Fruit fly (Drosophila melanogaster): Measurements from ENCODE around the gene Zmynd8.

DNA sequence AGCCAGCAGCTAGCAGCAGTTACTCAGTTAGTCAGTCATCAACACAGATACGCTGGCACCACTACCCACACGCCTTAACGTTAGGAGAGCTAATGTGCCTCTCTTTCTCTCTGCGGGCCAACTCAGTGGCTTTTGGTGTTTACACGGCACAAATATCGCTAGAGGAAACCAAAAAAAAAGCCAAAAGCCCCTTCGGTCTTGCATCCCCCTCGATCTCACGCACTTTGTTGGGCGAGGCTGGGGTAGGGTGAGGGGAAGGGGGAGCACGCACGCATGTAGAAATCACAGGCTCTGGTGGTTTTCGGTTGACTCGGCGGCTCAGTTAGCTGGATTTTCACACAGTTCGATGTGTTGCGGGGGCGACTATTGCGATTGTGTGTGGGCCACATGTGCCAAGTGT is 52.7 kb downstream of the Zmynd8 start:
- TF ChIP-seq Gug (GFP tag; IDR thresholded peaks at IDR 0.05) (no peak), Dip3 (GFP tag; optimal IDR thresholded peaks at IDR 0.05) (no peak), Asciz (GFP tag; optimal IDR thresholded peaks at IDR 0.05) (no peak), jumu (GFP tag; optimal IDR thresholded peaks at IDR 0.05) (no peak), CG7372 (GFP tag; IDR thresholded peaks at IDR 0.05) (no peak), Dfd (GFP tag; optimal IDR thresholded peaks at IDR 0.05) (no peak), Bteb2 (GFP tag; optimal IDR thresholded peaks at IDR 0.05) (no peak)

All from whole organism, embryonic.